Worm (Caenorhabditis elegans): Measurements from ENCODE around the gene Y73B3B.3.

DNA sequence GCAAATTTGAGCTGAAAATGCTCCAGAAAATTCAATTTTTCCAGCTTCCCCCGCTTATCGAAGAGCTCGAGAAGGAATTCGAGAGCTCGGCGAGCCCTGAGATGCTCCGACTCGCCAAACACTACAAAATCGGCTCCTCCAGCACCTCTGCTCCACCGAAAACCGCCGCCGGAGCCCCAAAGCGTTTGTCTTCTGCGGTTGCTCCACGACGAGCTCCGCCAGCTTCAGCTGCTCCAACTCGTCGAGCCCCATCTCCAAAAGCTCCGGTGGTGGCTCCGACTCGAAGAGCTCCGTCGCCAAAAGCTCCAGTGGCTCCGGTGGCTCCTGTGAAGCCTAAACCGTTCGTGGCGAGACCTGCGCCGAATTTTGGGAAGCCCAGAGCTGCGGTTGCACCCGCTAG lies 13.4 kb upstream of the Y73B3B.3 start:
- TF ChIP-seq F13C5.2 (tag; optimal IDR thresholded peaks at IDR 0.05) (no peak), hmg-4 (GFP tag; optimal IDR thresholded peaks at IDR 0.05) (no peak)

Data from whole organism, early embryonic.